Worm (Caenorhabditis elegans) whole organism, L2 larva: Measurements from ENCODE around the gene ZK757.10.

Experiments used
- ZK546.5 ChIP-seq: sonication (generic microtip); optimal IDR thresholded peaks from 2 replicates; lab custom pipeline; 2017; ENCODE audit warnings: missing biosample characterization, missing genetic modification characterization
- egl-27 ChIP-seq: sonication (generic microtip); optimal IDR thresholded peaks from 3 replicates; lab custom pipeline; 2017; ENCODE audit warnings: missing biosample characterization, missing genetic modification reagents, missing genetic modification characterization
- lin-13 ChIP-seq: fragments of 150-350 bp; optimal IDR thresholded peaks from 2 replicates; lab custom pipeline; 2014; ENCODE audit warnings: missing biosample characterization, missing genetic modification reagents, missing genetic modification characterization

DNA sequence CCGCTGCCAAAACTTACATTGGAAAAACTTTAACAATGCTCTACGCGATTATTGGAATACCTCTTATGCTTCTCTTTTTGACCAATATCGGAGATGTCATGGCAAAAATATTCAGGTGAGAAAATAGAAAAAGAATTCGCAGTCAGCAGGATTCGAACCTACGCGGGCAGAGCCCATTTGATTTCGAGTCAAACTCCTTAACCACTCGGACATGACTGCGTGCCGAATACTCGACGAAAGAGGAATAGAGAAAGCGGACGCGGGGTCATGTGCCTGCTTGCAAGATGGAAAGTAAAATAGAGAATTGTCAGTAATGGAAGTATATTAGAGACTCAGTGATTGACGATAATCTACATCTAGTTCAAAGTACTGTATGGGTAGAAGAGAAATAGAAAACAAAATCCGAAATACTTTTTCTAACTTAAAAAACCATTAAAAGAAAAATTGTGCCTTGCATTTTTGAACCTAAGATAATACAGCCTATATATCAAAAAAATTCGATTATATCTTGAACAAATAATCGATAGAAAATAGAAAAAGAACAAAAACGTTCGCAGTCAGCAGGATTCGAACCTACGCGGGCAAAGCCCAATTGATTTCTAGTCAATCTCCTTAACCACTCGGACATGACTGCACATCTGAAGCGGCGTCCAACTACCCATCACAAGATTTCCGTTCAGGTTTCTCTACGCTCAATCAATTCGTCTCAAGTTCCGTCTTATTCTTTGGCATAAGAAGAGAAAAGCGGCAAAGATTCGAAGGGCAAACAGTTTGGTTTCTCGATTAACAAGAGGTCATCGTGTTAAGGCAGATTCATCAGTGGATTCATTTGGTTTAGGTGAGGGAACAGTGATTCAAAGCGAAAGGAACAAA, 15.3 kb upstream of the ZK757.10 start:
- TF ChIP-seq ZK546.5 (no peak), lin-13 (GFP tag; lab: Kevin White, UChicago) (no peak), egl-27 (tag; lab: Kevin White, UChicago) (no peak)
